Worm (Caenorhabditis elegans): ENCODE data around the gene R02D5.4.

R02D5.4 gene

ce11 chrV:14440841-14441240 is 43.6 kb downstream of the R02D5.4 start, which contains the start of gene F23B12.4:
TSS of gene F23B12.4 (plus strand) at chrV:14441141.
- no peak for TF ChIP-seq unc-62 (GFP tag; optimal IDR thresholded peaks at IDR 0.05)

DNA sequence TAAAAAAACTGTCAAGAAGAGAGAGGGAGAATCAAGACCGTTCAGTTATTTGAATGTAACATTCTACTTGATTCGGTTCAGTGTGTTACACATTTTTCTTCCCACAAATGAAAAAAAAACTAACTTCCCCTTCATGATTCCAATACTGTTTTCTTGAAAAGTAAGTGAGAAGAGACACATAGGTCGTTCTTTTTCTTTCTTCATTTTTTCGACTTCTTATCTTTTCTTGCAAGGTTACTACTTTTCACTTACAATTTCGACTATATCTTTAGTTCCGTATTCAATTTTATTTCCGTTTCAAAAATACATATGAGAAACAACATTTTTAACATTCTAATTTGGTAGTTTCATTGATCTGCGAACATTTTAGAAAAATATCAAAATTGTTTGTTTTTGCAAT is 45.2 kb downstream of the R02D5.4 start:
- no peak for TF ChIP-seq unc-62 (GFP tag; optimal IDR thresholded peaks at IDR 0.05)

DNA sequence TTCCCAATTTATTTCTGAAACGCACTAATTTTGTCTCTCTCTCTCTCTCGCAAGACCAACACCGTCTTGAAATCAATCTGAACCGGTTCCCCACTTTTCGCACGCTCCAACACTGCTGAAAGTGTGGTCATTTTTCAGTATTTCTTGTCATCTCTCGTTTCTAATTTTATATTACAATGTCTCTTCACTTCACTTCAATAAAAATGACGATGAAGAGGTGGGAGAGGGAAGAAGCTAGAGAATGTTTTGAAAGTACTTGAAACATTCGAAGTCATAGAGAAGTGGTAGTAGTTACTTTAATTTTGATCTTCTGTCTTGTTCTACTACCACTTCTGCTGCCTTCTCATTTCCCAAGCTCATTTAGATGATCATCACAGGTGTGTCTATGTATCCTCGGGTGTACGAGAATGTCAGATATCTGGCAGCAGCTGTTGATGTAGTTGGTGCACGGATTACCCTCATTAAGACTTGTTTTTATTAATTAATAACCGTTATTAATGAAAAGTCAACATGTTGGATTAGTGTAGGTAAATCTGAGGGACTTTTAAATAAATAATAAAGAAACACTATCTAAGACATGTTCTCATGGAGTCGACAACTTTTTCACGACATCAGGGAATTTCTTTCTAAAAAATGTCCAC is 46.3 kb downstream of the R02D5.4 start:
- TF ChIP-seq unc-62 (GFP tag; optimal IDR thresholded peaks at IDR 0.05): no peak

- no peak for TF ChIP-seq unc-62 (GFP tag; optimal IDR thresholded peaks at IDR 0.05)
These were observed 47.1 kb downstream of the R02D5.4 start for ce11 chrV:14437355-14437754.

ce11 chrV:14436195-14436594 is 48.3 kb downstream of the R02D5.4 start:
- TF ChIP-seq unc-62 (GFP tag; optimal IDR thresholded peaks at IDR 0.05): no peak
